Worm (Caenorhabditis elegans): ENCODE measurements around the gene fem-2.

Gene fem-2

DNA sequence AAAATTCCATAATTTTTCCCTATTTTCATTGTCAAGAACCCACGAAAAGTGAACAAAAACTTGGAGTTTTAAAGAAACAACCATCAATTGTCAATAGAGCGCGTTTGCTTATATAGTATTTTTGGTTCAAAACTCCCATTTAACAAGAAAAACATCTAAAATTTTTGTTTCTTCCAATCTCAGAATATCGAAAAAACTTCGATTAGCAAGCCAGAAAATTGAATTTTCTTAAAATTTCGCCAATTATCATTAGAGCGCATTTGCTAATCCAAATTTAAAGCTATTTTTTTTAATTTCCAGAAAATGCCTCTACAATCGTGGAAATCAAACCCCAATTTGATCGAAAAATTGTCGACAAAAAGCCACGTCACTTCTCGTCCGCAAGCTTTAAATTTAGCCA is 12.0 kb upstream of the fem-2 start, which contains the start of gene orai-1:
Gene orai-1 (plus strand): TSS at position 301 of the 400 bp plus-strand sequence.
- TF ChIP-seq ztf-1 (GFP tag; conservative IDR thresholded peaks at IDR 0.05) (no peak), lin-11 (tag; optimal IDR thresholded peaks at IDR 0.05) (no peak), C34F6.9 (tag; optimal IDR thresholded peaks at IDR 0.05) (no peak), nhr-10 (tag; optimal IDR thresholded peaks at IDR 0.05) (no peak), sma-9 (GFP tag; optimal IDR thresholded peaks at IDR 0.05) (no peak), sma-9 (tag; optimal IDR thresholded peaks at IDR 0.05) (no peak), alr-1 (tag; optimal IDR thresholded peaks at IDR 0.05) (no peak), fos-1 (tag; optimal IDR thresholded peaks at IDR 0.05) (no peak), sma-3 (GFP tag; optimal IDR thresholded peaks at IDR 0.05) (no peak), lin-39 (tag; optimal IDR thresholded peaks at IDR 0.05) (no peak), mbf-1 (tag; optimal IDR thresholded peaks at IDR 0.05) (no peak)

DNA sequence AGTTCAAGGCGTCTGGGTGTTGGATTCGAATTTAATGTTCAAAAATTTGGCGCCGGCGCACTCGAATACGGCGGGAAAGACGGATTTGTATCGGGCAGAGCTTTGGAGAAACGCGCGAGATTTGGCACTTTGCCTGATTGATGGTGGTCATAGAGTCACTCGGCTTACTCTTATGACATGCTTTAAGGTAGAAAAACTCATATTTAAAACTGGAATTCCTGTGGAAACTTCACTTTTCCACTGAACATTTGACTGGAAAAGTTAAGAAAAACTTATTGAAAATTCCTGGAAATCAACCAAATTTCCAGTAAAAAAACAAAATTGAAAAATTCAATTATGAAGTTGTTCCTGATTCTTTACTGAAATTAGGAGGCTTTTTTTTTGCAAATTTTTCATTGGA is 10.2 kb upstream of the fem-2 start:
- TF ChIP-seq elt-1 (tag; optimal IDR thresholded peaks at IDR 0.05) (no peak), dmd-4 (tag; optimal IDR thresholded peaks at IDR 0.05) (no peak), alr-1 (tag; optimal IDR thresholded peaks at IDR 0.05) (no peak), R02D3.7 (tag; optimal IDR thresholded peaks at IDR 0.05) (no peak), nhr-21 (tag; optimal IDR thresholded peaks at IDR 0.05) (no peak), nhr-11 (tag; optimal IDR thresholded peaks at IDR 0.05) (no peak), Y55F3AM.14 (GFP tag; optimal IDR thresholded peaks at IDR 0.05) (no peak), unc-62 (GFP tag; optimal IDR thresholded peaks at IDR 0.05) (no peak), peb-1 (tag; optimal IDR thresholded peaks at IDR 0.05) (no peak), nhr-6 (tag; optimal IDR thresholded peaks at IDR 0.05) (no peak), ztf-4 (tag; optimal IDR thresholded peaks at IDR 0.05) (no peak), nhr-237 (tag; optimal IDR thresholded peaks at IDR 0.05) (no peak), ZK546.5 (tag; optimal IDR thresholded peaks at IDR 0.05) (no peak)

DNA sequence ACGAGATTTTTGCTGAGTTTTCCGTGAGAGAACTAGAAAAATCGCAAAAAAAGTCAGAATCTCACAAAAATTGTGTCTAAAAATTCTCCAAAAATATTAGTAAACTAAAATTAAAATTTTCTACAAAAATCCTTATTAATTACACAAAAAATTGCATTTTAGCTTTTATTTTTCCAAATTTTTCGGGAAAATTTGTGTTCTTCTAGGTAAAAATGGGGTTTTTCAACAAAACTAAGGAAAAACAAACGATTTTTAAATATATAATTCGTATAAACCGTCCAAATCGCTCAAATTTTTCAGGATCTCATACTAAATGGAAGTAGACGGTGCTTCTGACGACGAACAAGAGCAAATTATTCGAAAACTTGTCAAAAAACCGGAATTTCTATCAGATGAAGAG is 7.3 kb upstream of the fem-2 start, which contains the start of gene W06E11.1:
Gene W06E11.1 (plus strand): TSS at position 301 of the 400 bp plus-strand sequence.
- no peak for TF ChIP-seq nhr-23 (tag; optimal IDR thresholded peaks at IDR 0.05)

DNA sequence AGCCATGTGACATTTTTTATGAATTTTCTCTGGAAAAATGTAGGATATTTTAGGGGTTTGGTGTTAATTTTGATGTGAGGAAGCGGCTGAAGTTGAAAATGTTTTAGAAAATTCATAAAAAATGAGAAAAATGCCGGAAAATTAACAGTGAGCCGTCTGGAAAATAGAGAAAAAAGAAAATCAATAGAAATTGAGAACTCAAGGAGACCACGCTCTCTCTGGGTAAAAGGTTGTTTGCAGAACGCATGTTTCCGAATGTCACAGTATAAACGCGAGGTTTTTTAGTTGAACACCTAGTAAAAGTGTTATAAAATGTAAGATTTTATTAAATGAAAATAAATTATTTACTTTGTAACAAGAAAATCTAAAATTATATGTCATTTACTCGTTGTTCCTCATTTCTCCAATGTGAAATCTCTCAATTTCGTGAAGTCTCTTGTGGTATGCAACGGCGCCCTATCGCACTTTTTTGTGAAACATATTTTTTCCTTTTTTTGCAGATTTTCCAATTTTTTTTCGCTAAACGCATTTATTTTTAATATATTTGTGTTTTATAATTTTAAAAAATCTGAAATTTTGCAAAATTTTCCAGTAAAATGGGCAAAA is 5.9 kb upstream of the fem-2 start, which contains the start of the genes tag-266 and tag-267:
Gene tag-266 (minus strand): TSS at position 29 of the 606 bp plus-strand sequence.
Gene tag-267 (plus strand): TSS at position 593 of the 606 bp plus-strand sequence.
- no peak for TF ChIP-seq sma-9 (GFP tag; optimal IDR thresholded peaks at IDR 0.05)
- no peak for TF ChIP-seq sma-9 (tag; optimal IDR thresholded peaks at IDR 0.05)
- no peak for TF ChIP-seq mab-5 (tag; optimal IDR thresholded peaks at IDR 0.05)
- no peak for TF ChIP-seq mbf-1 (tag; optimal IDR thresholded peaks at IDR 0.05)
- no peak for TF ChIP-seq dmd-4 (tag; optimal IDR thresholded peaks at IDR 0.05)
- no peak for TF ChIP-seq ztf-1 (GFP tag; conservative IDR thresholded peaks at IDR 0.05)
- TF ChIP-seq nhr-11 (tag; optimal IDR thresholded peaks at IDR 0.05), result no peak
- peak; percentile 66 for TF ChIP-seq F13H6.1 (tag; optimal IDR thresholded peaks at IDR 0.05)
- no peak for TF ChIP-seq ZK546.5 (tag; optimal IDR thresholded peaks at IDR 0.05)
- no peak for TF ChIP-seq ztf-11 (tag; optimal IDR thresholded peaks at IDR 0.05)
- TF ChIP-seq snpc-4 (tag; optimal IDR thresholded peaks at IDR 0.05), result peak; percentile 13
- TF ChIP-seq nhr-12 (tag; optimal IDR thresholded peaks at IDR 0.05), result no peak
- TF ChIP-seq lsy-2 (tag; optimal IDR thresholded peaks at IDR 0.05), result peak; percentile 56 to 82
- no peak for TF ChIP-seq ama-1 (optimal IDR thresholded peaks at IDR 0.05)
- TF ChIP-seq lin-39 (tag; optimal IDR thresholded peaks at IDR 0.05), result no peak
- TF ChIP-seq peb-1 (tag; optimal IDR thresholded peaks at IDR 0.05), result no peak
- TF ChIP-seq nhr-129 (tag; optimal IDR thresholded peaks at IDR 0.05), result peak; percentile 49
- TF ChIP-seq unc-39 (tag; optimal IDR thresholded peaks at IDR 0.05), result no peak
- no peak for TF ChIP-seq nhr-237 (tag; optimal IDR thresholded peaks at IDR 0.05)
- no peak for TF ChIP-seq nhr-77 (tag; optimal IDR thresholded peaks at IDR 0.05)
- TF ChIP-seq Y55F3AM.14 (GFP tag; optimal IDR thresholded peaks at IDR 0.05), result peak; percentile 32
- TF ChIP-seq blmp-1 (tag; optimal IDR thresholded peaks at IDR 0.05; ENCODE audit: insufficient read depth), result no peak
- no peak for TF ChIP-seq skn-1 (tag; optimal IDR thresholded peaks at IDR 0.05)
- TF ChIP-seq alr-1 (tag; optimal IDR thresholded peaks at IDR 0.05), result no peak
- no peak for TF ChIP-seq sem-4 (tag; optimal IDR thresholded peaks at IDR 0.05)
- peak; percentile 90 for TF ChIP-seq C34F6.9 (tag; optimal IDR thresholded peaks at IDR 0.05)
- TF ChIP-seq unc-62 (GFP tag; optimal IDR thresholded peaks at IDR 0.05), result no peak
- no peak for TF ChIP-seq ceh-16 (tag; optimal IDR thresholded peaks at IDR 0.05)
- TF ChIP-seq gmeb-1 (tag; optimal IDR thresholded peaks at IDR 0.05), result peak; percentile 52
- TF ChIP-seq zag-1 (tag; optimal IDR thresholded peaks at IDR 0.05), result peak; percentile 15
- peak; percentile 81 for TF ChIP-seq crh-2 (tag; optimal IDR thresholded peaks at IDR 0.05)
- no peak for TF ChIP-seq R02D3.7 (tag; optimal IDR thresholded peaks at IDR 0.05)
- TF ChIP-seq fos-1 (tag; optimal IDR thresholded peaks at IDR 0.05), result peak; percentile 59
- TF ChIP-seq nhr-6 (tag; optimal IDR thresholded peaks at IDR 0.05), result no peak
- TF ChIP-seq elt-1 (tag; optimal IDR thresholded peaks at IDR 0.05), result no peak
- TF ChIP-seq nhr-21 (tag; optimal IDR thresholded peaks at IDR 0.05), result peak; percentile 4
- no peak for TF ChIP-seq ztf-4 (tag; optimal IDR thresholded peaks at IDR 0.05)
- TF ChIP-seq aly-2 (tag; optimal IDR thresholded peaks at IDR 0.05), result no peak
- TF ChIP-seq mdl-1 (tag; optimal IDR thresholded peaks at IDR 0.05), result peak in 1 of 2 experiments; percentile 12
- no peak for TF ChIP-seq elt-3 (tag; optimal IDR thresholded peaks at IDR 0.05)
- TF ChIP-seq sma-3 (GFP tag; optimal IDR thresholded peaks at IDR 0.05), result peak; percentile 83
- no peak for TF ChIP-seq nhr-23 (tag; optimal IDR thresholded peaks at IDR 0.05)
- TF ChIP-seq egl-27 (tag; optimal IDR thresholded peaks at IDR 0.05), result no peak
